Worm (Caenorhabditis elegans) whole organism, L3 larva: ENCODE data around the gene srw-138.

Source experiments
- ZK546.5 ChIP-seq: sonication (generic microtip); optimal IDR thresholded peaks from 2 replicates; lab custom pipeline; 2017; ENCODE audit warnings: missing biosample characterization, missing genetic modification characterization
- ama-1 ChIP-seq: fragments of 150-350 bp; optimal IDR thresholded peaks from 2 replicates; lab custom pipeline; 2018
- ceh-28 ChIP-seq: fragments of 150-350 bp; optimal IDR thresholded peaks from 2 replicates; lab custom pipeline; 2014; ENCODE audit warnings: missing biosample characterization, missing genetic modification reagents, missing genetic modification characterization
- lin-39 ChIP-seq: fragments of 150-350 bp; optimal IDR thresholded peaks from 2 replicates; lab custom pipeline; 2018; ENCODE audit warnings: missing biosample characterization, missing genetic modification reagents, missing genetic modification characterization
- nfya-1 ChIP-seq: sonication (generic microtip); optimal IDR thresholded peaks from 2 replicates; lab custom pipeline; 2017; ENCODE audit warnings: missing genetic modification characterization, mild to moderate bottlenecking, missing compliant biosample characterization, antibody characterized with exemption, moderate library complexity; ENCODE audit not compliant: insufficient read depth
- nhr-11 ChIP-seq: fragments of 150-350 bp; optimal IDR thresholded peaks from 2 replicates; lab custom pipeline; 2014; ENCODE audit warnings: missing biosample characterization, missing genetic modification characterization
- nhr-237 ChIP-seq: fragments of 150-350 bp; optimal IDR thresholded peaks from 2 replicates; lab custom pipeline; 2014; ENCODE audit warnings: missing biosample characterization, missing genetic modification characterization
- pha-4 ChIP-seq: fragments of 150-350 bp; optimal IDR thresholded peaks from 2 replicates; lab custom pipeline; 2014; ENCODE audit warnings: missing biosample characterization, missing genetic modification reagents, missing genetic modification characterization
- skn-1 ChIP-seq: fragments of 150-350 bp; optimal IDR thresholded peaks from 2 replicates; lab custom pipeline; 2014; ENCODE audit warnings: missing biosample characterization, missing genetic modification characterization
- tbx-2 ChIP-seq: sonication (generic microtip); optimal IDR thresholded peaks from 2 replicates; lab custom pipeline; 2016; ENCODE audit warnings: mild to moderate bottlenecking, missing genetic modification characterization, missing compliant biosample characterization
- unc-62 ChIP-seq: fragments of 150-350 bp; sonication (generic microtip); optimal IDR thresholded peaks from 4 replicates; lab custom pipeline; 2014; ENCODE audit warnings: missing biosample characterization, missing genetic modification reagents, missing genetic modification characterization
- zag-1 ChIP-seq: fragments of 150-350 bp; optimal IDR thresholded peaks from 2 replicates; lab custom pipeline; 2014; ENCODE audit warnings: missing biosample characterization, missing genetic modification characterization
- ztf-4 ChIP-seq: fragments of 150-350 bp; optimal IDR thresholded peaks from 2 replicates; lab custom pipeline; 2014; ENCODE audit warnings: missing biosample characterization, missing genetic modification characterization

DNA sequence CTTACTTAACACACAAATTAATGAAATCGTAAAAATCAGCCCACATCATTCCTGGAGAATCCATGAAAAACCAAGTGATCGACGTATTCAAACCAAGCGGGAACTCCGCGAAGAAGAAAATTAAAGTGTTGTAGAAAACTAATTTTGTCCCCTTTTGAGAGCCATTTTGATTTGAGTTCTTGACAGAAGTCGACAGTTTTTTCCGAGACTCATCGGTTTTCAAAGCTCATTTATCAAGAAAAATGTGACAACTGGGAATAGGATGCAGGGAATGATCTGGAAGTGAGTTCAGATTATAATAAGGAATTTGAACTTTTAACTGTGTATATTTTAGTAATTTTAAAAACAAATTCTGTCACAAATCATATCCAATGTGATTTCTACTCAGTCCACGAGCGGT, 48.5 kb upstream of the srw-138 start, which contains the start of gene srw-135:
- no peak for TF ChIP-seq ama-1 (lab: Kevin White, UChicago)
- no peak for TF ChIP-seq pha-4
- TF ChIP-seq ztf-4 (tag; lab: Kevin White, UChicago), result no peak
- TF ChIP-seq nhr-11 (tag; lab: Kevin White, UChicago), result no peak
- TF ChIP-seq ZK546.5 (tag; lab: Kevin White, UChicago), result no peak
- TF ChIP-seq nhr-237, result no peak
- no peak for TF ChIP-seq lin-39
- no peak for TF ChIP-seq tbx-2 (tag; lab: Kevin White, UChicago)
- no peak for TF ChIP-seq unc-62 (GFP tag; lab: Kevin White, UChicago)
- TF ChIP-seq skn-1 (tag; lab: Kevin White, UChicago), result no peak
- TF ChIP-seq nfya-1, result no peak
- TF ChIP-seq ceh-28 (tag; lab: Kevin White, UChicago), result no peak
- TF ChIP-seq zag-1, result no peak
